Worm (Caenorhabditis elegans) whole organism, late embryonic: ENCODE data around the gene fbxa-184.

Experiments used
- T23F11.4 ChIP-seq: fragments of 200-800 bp; sonication (Bioruptor generic); optimal IDR thresholded peaks from 2 replicates; lab custom pipeline; 2018; ENCODE audit warnings: mild to moderate bottlenecking, missing genetic modification characterization, missing compliant biosample characterization
- gmeb-2 ChIP-seq: sonication (generic microtip); optimal IDR thresholded peaks from 2 replicates; lab custom pipeline; 2016; ENCODE audit warnings: missing genetic modification characterization, inconsistent platforms, missing compliant biosample characterization
- hlh-15 ChIP-seq: sonication (generic microtip); optimal IDR thresholded peaks from 2 replicates; lab custom pipeline; 2016; ENCODE audit warnings: missing genetic modification characterization, missing compliant biosample characterization
- lin-11 ChIP-seq: fragments of 200-800 bp; sonication (Bioruptor generic); optimal IDR thresholded peaks from 2 replicates; lab custom pipeline; 2018; ENCODE audit warnings: mild to moderate bottlenecking, missing genetic modification characterization, missing compliant biosample characterization
- npax-4 ChIP-seq: sonication (generic microtip); optimal IDR thresholded peaks from 2 replicates; lab custom pipeline; 2016; ENCODE audit warnings: missing genetic modification characterization, missing compliant biosample characterization
- pat-9 ChIP-seq: fragments of 200-800 bp; sonication (Bioruptor generic); optimal IDR thresholded peaks from 2 replicates; lab custom pipeline; 2018; ENCODE audit warnings: mild to moderate bottlenecking, missing genetic modification characterization, moderate library complexity, missing compliant biosample characterization
- pqm-1 ChIP-seq: sonication (generic microtip); optimal IDR thresholded peaks from 2 replicates; lab custom pipeline; 2016; ENCODE audit warnings: missing genetic modification characterization, missing compliant biosample characterization
- rnt-1 ChIP-seq: sonication (generic microtip); optimal IDR thresholded peaks from 2 replicates; lab custom pipeline; 2016; ENCODE audit warnings: missing genetic modification characterization, missing compliant biosample characterization
- sox-4 ChIP-seq: sonication (generic microtip); optimal IDR thresholded peaks from 2 replicates; lab custom pipeline; 2017; ENCODE audit warnings: mild to moderate bottlenecking, missing genetic modification characterization, inconsistent platforms, missing compliant biosample characterization

DNA sequence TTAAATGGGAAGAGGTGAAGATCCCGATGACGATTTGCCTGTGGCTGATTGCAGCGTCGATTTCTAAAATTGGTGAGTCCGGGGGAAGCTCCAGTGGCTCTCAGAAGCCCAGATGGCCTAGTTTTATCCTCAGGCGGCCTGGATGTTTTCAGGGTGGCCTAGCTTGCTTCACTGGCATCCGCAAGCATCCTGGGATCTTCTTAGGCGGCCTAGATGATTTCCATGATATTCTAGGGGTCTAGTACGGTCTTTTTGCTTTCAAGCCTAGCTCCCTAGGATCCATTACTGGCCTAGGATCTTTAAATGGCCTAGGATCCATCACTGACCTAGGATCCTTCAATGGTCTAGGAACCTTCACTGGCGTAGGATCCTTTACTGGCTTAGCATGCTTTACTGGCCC lies 39.1 kb upstream of the fbxa-184 start:
- TF ChIP-seq lin-11 (tag; lab: Kevin White, UChicago): no peak
- no peak for TF ChIP-seq rnt-1 (tag; lab: Kevin White, UChicago)
- TF ChIP-seq sox-4: no peak
- no peak for TF ChIP-seq pat-9 (tag; lab: Kevin White, UChicago)
- TF ChIP-seq gmeb-2 (tag; lab: Kevin White, UChicago): no peak
- TF ChIP-seq T23F11.4: no peak
- TF ChIP-seq pqm-1 (tag; lab: Kevin White, UChicago): no peak
- TF ChIP-seq npax-4 (tag; lab: Kevin White, UChicago): no peak
- TF ChIP-seq hlh-15 (tag; lab: Kevin White, UChicago): no peak
